Worm (Caenorhabditis elegans) whole organism, mixed stage, embryonic: ENCODE data around the gene ubh-2.

ENCODE experiments used
- M03D4.4 ChIP-seq: sonication (generic microtip); optimal IDR thresholded peaks from 2 replicates; lab custom pipeline; 2017; ENCODE audit warnings: mild to moderate bottlenecking, missing genetic modification characterization, missing compliant biosample characterization
- bed-3 ChIP-seq: fragments of 200-800 bp; sonication (Bioruptor generic); optimal IDR thresholded peaks from 3 replicates; lab custom pipeline; 2018; ENCODE audit warnings: mild to moderate bottlenecking, missing genetic modification characterization, moderate library complexity, missing compliant biosample characterization
- blmp-1 ChIP-seq: fragments of 150-350 bp; optimal IDR thresholded peaks from 2 replicates; lab custom pipeline; 2014; ENCODE audit warnings: missing biosample characterization, missing genetic modification characterization
- ceh-43 ChIP-seq: fragments of 200-800 bp; sonication (Bioruptor generic); optimal IDR thresholded peaks from 2 replicates; lab custom pipeline; 2018; ENCODE audit warnings: mild to moderate bottlenecking, missing genetic modification characterization, moderate library complexity, missing compliant biosample characterization
- ces-1 ChIP-seq: fragments of 150-350 bp; optimal IDR thresholded peaks from 2 replicates; lab custom pipeline; 2014; ENCODE audit warnings: missing biosample characterization, missing genetic modification reagents, missing genetic modification characterization
- cnd-1 ChIP-seq: fragments of 200-800 bp; sonication (Bioruptor generic); optimal IDR thresholded peaks from 2 replicates; lab custom pipeline; 2018; ENCODE audit warnings: mild to moderate bottlenecking, missing genetic modification characterization, missing compliant biosample characterization
- drap-1 ChIP-seq: fragments of 200-800 bp; sonication (Bioruptor generic); optimal IDR thresholded peaks from 3 replicates; lab custom pipeline; 2018; ENCODE audit warnings: mild to moderate bottlenecking, missing genetic modification characterization, missing compliant biosample characterization
- elt-1 ChIP-seq: sonication (generic microtip); optimal IDR thresholded peaks from 2 replicates; lab custom pipeline; 2017; ENCODE audit warnings: missing genetic modification characterization, mild to moderate bottlenecking, missing compliant biosample characterization, antibody characterized with exemption, moderate library complexity, borderline replicate concordance; ENCODE audit not compliant: insufficient read depth
- elt-3 ChIP-seq: fragments of 150-350 bp; optimal IDR thresholded peaks from 2 replicates; lab custom pipeline; 2014; ENCODE audit warnings: missing biosample characterization, missing genetic modification characterization
- flh-1 ChIP-seq: fragments of 200-800 bp; sonication (Bioruptor generic); optimal IDR thresholded peaks from 2 replicates; lab custom pipeline; 2018; ENCODE audit warnings: mild to moderate bottlenecking, missing genetic modification characterization, moderate library complexity, missing compliant biosample characterization
- ham-2 ChIP-seq: fragments of 200-800 bp; sonication (Bioruptor generic); optimal IDR thresholded peaks from 2 replicates; lab custom pipeline; 2018; ENCODE audit warnings: mild to moderate bottlenecking, missing genetic modification characterization, missing compliant biosample characterization
- hlh-1 ChIP-seq: fragments of 150-350 bp; optimal IDR thresholded peaks from 2 replicates; lab custom pipeline; 2014; ENCODE audit warnings: missing biosample characterization, missing genetic modification reagents, missing genetic modification characterization
- lin-13 ChIP-seq: fragments of 150-350 bp; optimal IDR thresholded peaks from 2 replicates; lab custom pipeline; 2014; ENCODE audit warnings: missing biosample characterization, missing genetic modification characterization
- lsy-2 ChIP-seq: fragments of 150-350 bp; optimal IDR thresholded peaks from 2 replicates; lab custom pipeline; 2014; ENCODE audit warnings: missing biosample characterization, missing genetic modification characterization
- mep-1 ChIP-seq: fragments of 150-350 bp; optimal IDR thresholded peaks from 2 replicates; lab custom pipeline; 2017; ENCODE audit warnings: missing biosample characterization, missing genetic modification reagents, missing genetic modification characterization, inconsistent platforms
- mls-2 ChIP-seq: sonication (generic microtip); optimal IDR thresholded peaks from 2 replicates; lab custom pipeline; 2016; ENCODE audit warnings: mild to moderate bottlenecking, missing genetic modification characterization, moderate library complexity, missing compliant biosample characterization
- nhr-12 ChIP-seq: fragments of 150-350 bp; optimal IDR thresholded peaks from 2 replicates; lab custom pipeline; 2014; ENCODE audit warnings: missing biosample characterization, missing genetic modification characterization
- nhr-2 ChIP-seq: fragments of 150-350 bp; optimal IDR thresholded peaks from 2 replicates; lab custom pipeline; 2014; ENCODE audit warnings: missing biosample characterization, missing genetic modification characterization
- nhr-237 ChIP-seq: fragments of 150-350 bp; optimal IDR thresholded peaks from 2 replicates; lab custom pipeline; 2014; ENCODE audit warnings: missing biosample characterization, missing genetic modification characterization
- nhr-28 ChIP-seq: fragments of 150-350 bp; optimal IDR thresholded peaks from 2 replicates; lab custom pipeline; 2014; ENCODE audit warnings: missing biosample characterization, missing genetic modification characterization
- nhr-76 ChIP-seq: sonication (generic microtip); optimal IDR thresholded peaks from 2 replicates; lab custom pipeline; 2017; ENCODE audit warnings: missing biosample characterization, missing genetic modification characterization
- pha-4 ChIP-seq: fragments of 150-350 bp; optimal IDR thresholded peaks from 2 replicates; lab custom pipeline; 2018; ENCODE audit warnings: missing biosample characterization, missing genetic modification reagents, missing genetic modification characterization
- sem-2 ChIP-seq: fragments of 200-800 bp; sonication (Bioruptor generic); optimal IDR thresholded peaks from 2 replicates; lab custom pipeline; 2018; ENCODE audit warnings: mild to moderate bottlenecking, missing genetic modification characterization, missing compliant biosample characterization
- sptf-1 ChIP-seq: sonication (generic microtip); optimal IDR thresholded peaks from 2 replicates; lab custom pipeline; 2017; ENCODE audit warnings: mild to moderate bottlenecking, missing genetic modification characterization, moderate library complexity, missing compliant biosample characterization
- tbx-8 ChIP-seq: fragments of 200-800 bp; sonication (Bioruptor generic); optimal IDR thresholded peaks from 2 replicates; lab custom pipeline; 2018; ENCODE audit warnings: mild to moderate bottlenecking, missing genetic modification characterization, moderate library complexity, missing compliant biosample characterization
- unc-120 ChIP-seq: sonication (generic microtip); optimal IDR thresholded peaks from 2 replicates; lab custom pipeline; 2017; ENCODE audit warnings: missing genetic modification characterization, missing compliant biosample characterization; ENCODE audit not compliant: poor library complexity, severe bottlenecking
- unc-62 ChIP-seq: fragments of 150-350 bp; optimal IDR thresholded peaks from 2 replicates; lab custom pipeline; 2014; ENCODE audit warnings: missing biosample characterization, missing genetic modification reagents, missing genetic modification characterization
- zip-8 ChIP-seq: fragments of 150-350 bp; optimal IDR thresholded peaks from 2 replicates; lab custom pipeline; 2014; ENCODE audit warnings: missing biosample characterization, missing genetic modification characterization
- ztf-11 ChIP-seq: fragments of 150-350 bp; optimal IDR thresholded peaks from 2 replicates; lab custom pipeline; 2014; ENCODE audit warnings: missing biosample characterization, missing genetic modification characterization

Gene ubh-2

DNA sequence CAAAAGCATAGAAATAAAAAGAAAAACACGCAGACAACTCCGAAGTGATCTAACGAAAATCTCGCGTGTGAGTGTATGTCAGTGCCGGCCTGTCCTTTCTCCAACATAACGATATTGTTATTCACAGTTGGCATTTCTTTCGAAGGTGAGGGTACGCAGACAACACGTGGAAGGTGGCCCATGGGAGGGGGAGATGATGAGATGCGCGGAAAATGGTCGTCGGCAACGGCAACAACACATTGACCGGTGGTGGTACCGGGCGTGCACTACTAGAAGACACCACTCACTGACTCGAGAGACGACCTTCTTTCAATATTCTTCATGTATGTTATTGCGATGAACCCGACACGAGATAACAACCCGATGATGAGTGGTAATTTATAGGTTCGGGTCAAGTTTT, 35.4 kb upstream of the ubh-2 start:
- peak; percentile 95 for TF ChIP-seq nhr-2
- TF ChIP-seq drap-1 (GFP tag; lab: Kevin White, UChicago): no peak

DNA sequence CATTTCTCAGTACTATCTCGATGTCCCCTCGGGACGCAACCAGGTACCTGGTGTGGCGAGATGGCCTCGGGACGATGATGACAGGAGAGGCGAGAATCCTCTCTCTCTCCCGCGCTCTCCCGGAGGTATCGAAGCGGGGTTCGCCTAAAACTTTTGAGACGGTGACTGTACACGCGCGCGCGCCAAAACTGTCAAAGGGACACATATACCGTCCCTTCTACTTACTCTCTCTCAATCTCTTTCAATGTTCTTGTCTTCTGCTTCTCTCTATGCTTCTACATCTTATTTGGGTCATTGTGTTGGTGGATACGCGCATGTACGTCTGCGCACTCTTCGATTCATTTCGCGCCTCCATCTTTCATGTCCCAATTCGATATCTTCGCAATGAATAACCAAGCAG, 32.3 kb upstream of the ubh-2 start:
- no peak for TF ChIP-seq sem-2
- peak; percentile 2 for TF ChIP-seq unc-120 (tag; lab: Kevin White, UChicago)
- TF ChIP-seq zip-8 (tag; lab: Kevin White, UChicago): no peak
- TF ChIP-seq ceh-43 (GFP tag; lab: Kevin White, UChicago): no peak
- no peak for TF ChIP-seq flh-1 (GFP tag; lab: Kevin White, UChicago)
- no peak for TF ChIP-seq hlh-1
- no peak for TF ChIP-seq pha-4 (tag; lab: Kevin White, UChicago)
- no peak for TF ChIP-seq mep-1
- no peak for TF ChIP-seq elt-1
- TF ChIP-seq sptf-1: no peak
- TF ChIP-seq ces-1 (GFP tag; lab: Kevin White, UChicago): no peak
- TF ChIP-seq tbx-8 (GFP tag; lab: Kevin White, UChicago): no peak
- peak; percentile 48 for TF ChIP-seq cnd-1
- TF ChIP-seq ham-2: peak; percentile 84
- no peak for TF ChIP-seq nhr-28 (tag; lab: Kevin White, UChicago)
- TF ChIP-seq bed-3: no peak
- no peak for TF ChIP-seq nhr-237 (tag; lab: Kevin White, UChicago)

DNA sequence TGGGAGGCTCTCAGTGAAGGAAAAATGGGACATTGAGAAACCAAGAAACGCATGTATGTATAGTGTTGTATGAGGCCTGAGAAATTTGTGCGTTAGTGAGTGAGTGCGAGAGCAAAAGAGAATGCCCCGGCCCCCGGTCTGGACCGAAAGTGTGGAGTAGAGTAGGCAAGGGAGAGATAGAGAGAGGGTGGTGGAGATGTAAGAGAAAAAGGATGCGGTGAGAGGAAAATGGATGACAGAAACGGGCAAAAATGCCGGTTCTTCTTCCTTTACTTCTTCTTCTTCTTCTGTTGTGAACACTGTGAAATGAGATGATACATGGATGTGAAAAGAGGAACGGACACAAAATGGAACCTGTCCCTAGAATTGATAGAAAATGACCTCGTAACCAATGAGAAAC, 28.7 kb upstream of the ubh-2 start:
- no peak for TF ChIP-seq unc-62 (GFP tag; lab: Kevin White, UChicago)
- no peak for TF ChIP-seq nhr-2
- peak; percentile 12 for TF ChIP-seq unc-120 (tag; lab: Kevin White, UChicago)
- peak; percentile 44 for TF ChIP-seq sptf-1

DNA sequence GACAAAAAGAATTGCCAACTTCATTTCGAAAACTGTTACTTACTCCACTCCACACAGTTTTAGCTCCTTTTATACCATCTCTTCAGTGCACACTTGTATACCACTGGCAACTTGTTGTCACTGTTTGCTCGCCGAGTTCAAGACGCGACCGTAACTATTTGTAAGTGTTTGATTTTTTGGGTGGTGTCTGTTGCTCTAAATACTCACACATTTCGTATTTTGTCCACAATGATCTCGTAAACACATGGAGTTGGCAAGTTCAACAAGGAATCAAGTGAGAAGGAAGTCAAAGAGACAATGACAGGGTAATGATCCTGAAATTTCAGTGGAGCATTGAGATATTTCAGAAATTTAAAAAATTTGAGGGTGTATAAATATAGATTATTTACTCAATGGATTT, 23.4 kb upstream of the ubh-2 start, which contains the start of gene hpo-26:
hpo-26 (minus strand) TSS at position 31 of the 400 bp plus-strand sequence.
- TF ChIP-seq lin-13 (tag; lab: Kevin White, UChicago): no peak

DNA sequence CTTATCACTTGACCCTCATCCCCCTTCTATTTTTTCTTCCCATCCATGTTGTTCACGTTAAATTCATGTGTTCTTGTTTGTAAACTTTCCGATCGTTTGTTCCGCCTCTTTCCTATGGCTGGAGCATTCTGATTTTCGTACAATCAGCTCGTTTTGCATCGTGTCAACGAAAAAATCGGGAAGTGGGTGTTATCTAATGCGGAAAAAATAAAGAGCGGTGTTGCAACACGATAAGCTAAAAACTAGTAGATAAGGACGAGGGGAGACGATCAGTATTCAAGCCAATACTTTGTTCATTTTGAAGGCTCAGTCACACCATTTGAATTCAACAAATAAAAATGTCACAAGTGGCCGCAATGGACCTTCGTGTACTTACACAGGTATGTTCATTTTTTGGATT, 15.1 kb upstream of the ubh-2 start, which contains the start of gene acs-1:
acs-1 (plus strand) TSS at position 233 of the 400 bp plus-strand sequence.
- TF ChIP-seq nhr-237 (tag; lab: Kevin White, UChicago): no peak

DNA sequence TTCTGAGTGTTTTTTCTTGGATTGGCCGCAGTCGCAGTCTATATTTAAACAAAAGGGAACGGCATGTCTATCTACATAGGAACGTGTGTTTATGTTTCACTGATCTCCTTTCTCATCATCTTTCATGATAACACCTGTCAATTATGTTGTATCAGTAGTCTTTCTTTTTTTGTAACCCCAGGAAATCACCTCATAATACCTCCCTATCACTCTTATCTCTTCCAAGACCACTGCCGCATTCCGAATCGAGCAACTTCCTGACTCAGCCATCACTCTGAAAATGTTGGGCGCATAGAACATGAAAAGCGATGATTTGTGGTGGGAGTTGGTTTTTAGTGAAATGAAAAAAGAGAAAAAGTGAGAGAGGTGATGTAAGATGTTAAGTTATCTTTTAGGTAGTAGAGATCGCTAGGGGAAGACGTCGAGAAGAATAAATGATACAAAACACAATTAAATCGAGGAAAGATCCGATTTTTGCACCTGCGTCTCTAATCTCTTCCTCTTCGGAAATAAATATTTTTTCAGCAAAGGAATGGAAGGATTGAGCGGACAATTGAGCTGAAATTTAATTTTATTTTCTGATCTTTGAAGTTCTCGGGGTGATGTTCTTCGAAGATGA, 13.4 kb upstream of the ubh-2 start:
- TF ChIP-seq nhr-2: no peak
- TF ChIP-seq mep-1: no peak
- no peak for TF ChIP-seq blmp-1 (tag; lab: Kevin White, UChicago)
- no peak for TF ChIP-seq ham-2
- TF ChIP-seq pha-4 (tag; lab: Kevin White, UChicago): no peak
- no peak for TF ChIP-seq bed-3
- TF ChIP-seq tbx-8 (GFP tag; lab: Kevin White, UChicago): no peak
- no peak for TF ChIP-seq nhr-237 (tag; lab: Kevin White, UChicago)
- no peak for TF ChIP-seq ceh-43 (GFP tag; lab: Kevin White, UChicago)
- no peak for TF ChIP-seq nhr-12 (tag; lab: Kevin White, UChicago)
- no peak for TF ChIP-seq flh-1 (GFP tag; lab: Kevin White, UChicago)
- no peak for TF ChIP-seq M03D4.4 (tag; lab: Kevin White, UChicago)
- no peak for TF ChIP-seq mls-2 (tag; lab: Kevin White, UChicago)

DNA sequence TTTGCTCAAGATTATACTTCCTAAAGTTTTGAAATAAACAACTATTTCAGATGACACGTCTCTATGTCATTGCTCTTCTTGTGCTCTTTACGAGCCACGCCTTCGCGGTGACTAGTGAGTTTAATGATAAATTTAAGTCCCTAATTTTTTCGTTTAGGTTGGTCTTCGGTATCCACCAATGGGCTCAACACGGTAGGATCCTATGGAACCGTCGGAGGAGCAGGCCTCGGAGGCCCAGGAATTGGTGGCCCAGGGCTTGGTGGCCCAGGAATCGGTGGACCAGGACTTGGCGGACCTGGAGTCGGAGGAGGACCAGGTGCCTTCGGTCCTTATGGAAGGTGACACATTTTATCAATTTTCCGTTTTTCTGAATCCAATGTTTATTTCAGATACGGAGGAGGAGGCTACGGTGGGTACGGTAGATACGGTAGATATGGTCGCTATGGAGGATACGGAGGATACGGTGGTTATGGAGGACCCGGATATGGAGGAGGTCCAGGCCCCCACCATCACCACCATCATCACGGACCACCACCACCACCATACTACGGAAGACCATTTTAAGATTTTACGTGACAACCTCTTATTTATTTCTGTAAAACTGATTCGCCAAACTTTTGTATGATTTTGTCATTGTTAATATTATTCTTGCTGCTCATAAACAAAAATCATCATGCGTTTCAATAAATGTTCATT, 10.9 kb upstream of the ubh-2 start, which contains the start of the genes F46E10.2 and F46E10.18:
F46E10.2 (plus strand) TSS at position 51 of the 696 bp plus-strand sequence.
F46E10.18 (plus strand) TSS at position 646 of the 696 bp plus-strand sequence.
- TF ChIP-seq sptf-1 (no peak), unc-120 (tag; lab: Kevin White, UChicago) (no peak), elt-3 (no peak), cnd-1 (no peak), zip-8 (tag; lab: Kevin White, UChicago) (no peak), mls-2 (tag; lab: Kevin White, UChicago) (no peak), pha-4 (tag; lab: Kevin White, UChicago) (no peak), ztf-11 (tag; lab: Kevin White, UChicago) (no peak), lin-13 (tag; lab: Kevin White, UChicago) (no peak), nhr-76 (tag; lab: Kevin White, UChicago) (no peak), lsy-2 (tag; lab: Kevin White, UChicago) (no peak), tbx-8 (GFP tag; lab: Kevin White, UChicago) (no peak), hlh-1 (no peak)
